Worm (Caenorhabditis elegans): ENCODE measurements around the gene ZC449.2.

Gene ZC449.2

ce11 chrX:4978103-4978502, 43.0 kb upstream of the ZC449.2 start:
- TF ChIP-seq cnd-1 (tag; optimal IDR thresholded peaks at IDR 0.05) (peak; percentile 22), M03D4.4 (tag; optimal IDR thresholded peaks at IDR 0.05) (peak; percentile 21), ces-1 (GFP tag; optimal IDR thresholded peaks at IDR 0.05) (peak; percentile 64), hlh-1 (tag; optimal IDR thresholded peaks at IDR 0.05) (no peak)

- TF ChIP-seq zip-8 (tag; optimal IDR thresholded peaks at IDR 0.05), result no peak
- no peak for TF ChIP-seq nhr-28 (tag; optimal IDR thresholded peaks at IDR 0.05)
- TF ChIP-seq cnd-1 (tag; optimal IDR thresholded peaks at IDR 0.05), result no peak
- TF ChIP-seq lin-13 (tag; optimal IDR thresholded peaks at IDR 0.05), result no peak
- TF ChIP-seq unc-120 (tag; optimal IDR thresholded peaks at IDR 0.05; ENCODE audit: poor library complexity, severe bottlenecking), result no peak
- no peak for TF ChIP-seq pha-4 (tag; optimal IDR thresholded peaks at IDR 0.05)
- no peak for TF ChIP-seq blmp-1 (tag; optimal IDR thresholded peaks at IDR 0.05)
- TF ChIP-seq M03D4.4 (tag; optimal IDR thresholded peaks at IDR 0.05), result no peak
- TF ChIP-seq mab-5 (tag; optimal IDR thresholded peaks at IDR 0.05), result no peak
- no peak for TF ChIP-seq tbx-8 (GFP tag; optimal IDR thresholded peaks at IDR 0.05)
- TF ChIP-seq elt-3 (tag; optimal IDR thresholded peaks at IDR 0.05), result no peak
- no peak for TF ChIP-seq nhr-237 (tag; optimal IDR thresholded peaks at IDR 0.05)
- no peak for TF ChIP-seq nhr-12 (tag; optimal IDR thresholded peaks at IDR 0.05)
- no peak for TF ChIP-seq sptf-1 (tag; optimal IDR thresholded peaks at IDR 0.05)
- no peak for TF ChIP-seq bed-3 (GFP tag; optimal IDR thresholded peaks at IDR 0.05)
- TF ChIP-seq snpc-4 (tag; optimal IDR thresholded peaks at IDR 0.05), result no peak
Measured at ce11 chrX:4979060-4979459, 42.0 kb upstream of the ZC449.2 start.

- TF ChIP-seq elt-3 (tag; optimal IDR thresholded peaks at IDR 0.05) (no peak), mab-5 (tag; optimal IDR thresholded peaks at IDR 0.05) (no peak), snpc-4 (tag; optimal IDR thresholded peaks at IDR 0.05) (no peak), unc-62 (GFP tag; optimal IDR thresholded peaks at IDR 0.05) (no peak), tbx-8 (GFP tag; optimal IDR thresholded peaks at IDR 0.05) (no peak), elt-1 (tag; optimal IDR thresholded peaks at IDR 0.05; ENCODE audit: borderline replicate concordance, insufficient read depth) (no peak), sptf-1 (tag; optimal IDR thresholded peaks at IDR 0.05) (no peak), nhr-237 (tag; optimal IDR thresholded peaks at IDR 0.05) (no peak), ham-2 (GFP tag; optimal IDR thresholded peaks at IDR 0.05) (no peak), zip-8 (tag; optimal IDR thresholded peaks at IDR 0.05) (no peak), bed-3 (GFP tag; optimal IDR thresholded peaks at IDR 0.05) (no peak), ces-1 (GFP tag; optimal IDR thresholded peaks at IDR 0.05) (no peak), M03D4.4 (tag; optimal IDR thresholded peaks at IDR 0.05) (no peak), nhr-28 (tag; optimal IDR thresholded peaks at IDR 0.05) (no peak), ceh-39 (tag; optimal IDR thresholded peaks at IDR 0.05) (no peak), pha-4 (tag; optimal IDR thresholded peaks at IDR 0.05) (no peak), ceh-83 (GFP tag; optimal IDR thresholded peaks at IDR 0.05) (no peak), nhr-2 (tag; optimal IDR thresholded peaks at IDR 0.05) (no peak), ztf-11 (tag; optimal IDR thresholded peaks at IDR 0.05) (no peak)
Measured at ce11 chrX:4981059-4981458, 40.0 kb upstream of the ZC449.2 start.

ce11 chrX:4981579-4981978, 39.5 kb upstream of the ZC449.2 start:
- TF ChIP-seq drap-1 (GFP tag; optimal IDR thresholded peaks at IDR 0.05) (no peak), elt-1 (tag; optimal IDR thresholded peaks at IDR 0.05; ENCODE audit: borderline replicate concordance, insufficient read depth) (no peak), nhr-2 (tag; optimal IDR thresholded peaks at IDR 0.05) (no peak)

- TF ChIP-seq mab-5 (tag; optimal IDR thresholded peaks at IDR 0.05) (no peak), flh-1 (GFP tag; optimal IDR thresholded peaks at IDR 0.05) (no peak), elt-3 (tag; optimal IDR thresholded peaks at IDR 0.05) (no peak), M03D4.4 (tag; optimal IDR thresholded peaks at IDR 0.05) (no peak), sem-2 (GFP tag; optimal IDR thresholded peaks at IDR 0.05) (no peak)
Measured at ce11 chrX:4982009-4982625, 39.0 kb upstream of the ZC449.2 start.

ce11 chrX:4986354-4986753, 34.7 kb upstream of the ZC449.2 start:
- TF ChIP-seq mls-2 (tag; optimal IDR thresholded peaks at IDR 0.05) (no peak), ceh-83 (GFP tag; optimal IDR thresholded peaks at IDR 0.05) (no peak), zip-8 (tag; optimal IDR thresholded peaks at IDR 0.05) (no peak), lin-13 (tag; optimal IDR thresholded peaks at IDR 0.05) (no peak), nhr-237 (tag; optimal IDR thresholded peaks at IDR 0.05) (no peak), M03D4.4 (tag; optimal IDR thresholded peaks at IDR 0.05) (no peak), elt-1 (tag; optimal IDR thresholded peaks at IDR 0.05; ENCODE audit: borderline replicate concordance, insufficient read depth) (no peak), pha-4 (tag; optimal IDR thresholded peaks at IDR 0.05) (no peak), nhr-76 (tag; optimal IDR thresholded peaks at IDR 0.05) (no peak), drap-1 (GFP tag; optimal IDR thresholded peaks at IDR 0.05) (no peak), nhr-12 (tag; optimal IDR thresholded peaks at IDR 0.05) (no peak), nhr-28 (tag; optimal IDR thresholded peaks at IDR 0.05) (no peak), elt-3 (tag; optimal IDR thresholded peaks at IDR 0.05) (no peak), sptf-1 (tag; optimal IDR thresholded peaks at IDR 0.05) (no peak)

Data from whole organism, mixed stage, embryonic.